Worm (Caenorhabditis elegans) whole organism, young adult: ENCODE results near the gene F38H4.4.

Source experiments
- K11D2.4 ChIP-seq: fragments of 200-800 bp; sonication (Bioruptor generic); IDR thresholded peaks from 2 replicates; pipeline ENCODE4 v1.3.6; 2022; ENCODE audit warnings: missing genetic modification reagents, missing genetic modification characterization, missing compliant biosample characterization
- ama-1 ChIP-seq, 3 experiments: fragments of 150-350 bp in 1 of 3; sonication (generic microtip) in 2 of 3; optimal IDR thresholded peaks; 2 replicates each; lab custom pipeline; 2014 to 2018; ENCODE audit warnings: missing biosample characterization in 2 of 3, missing genetic modification characterization in 2 of 3, missing genetic modification reagents in 2 of 3
- attf-6 ChIP-seq: fragments of 200-800 bp; sonication (Bioruptor generic); IDR thresholded peaks from 2 replicates; pipeline ENCODE4 v1.3.6; 2022; ENCODE audit warnings: missing genetic modification reagents, missing genetic modification characterization, missing compliant biosample characterization
- ceh-40 ChIP-seq: fragments of 200-800 bp; sonication (Bioruptor generic); IDR thresholded peaks from 2 replicates; pipeline ENCODE4 v1.3.6; 2022; ENCODE audit warnings: missing genetic modification characterization, missing compliant biosample characterization
- dpl-1 ChIP-seq: fragments of 150-350 bp; optimal IDR thresholded peaks from 2 replicates; lab custom pipeline; 2014; ENCODE audit warnings: missing biosample characterization, missing genetic modification reagents, missing genetic modification characterization
- lin-35 ChIP-seq, 3 experiments: fragments of 150-350 bp in 2 of 3; sonication (generic microtip) in 1 of 3; optimal IDR thresholded peaks; 2 replicates each; lab custom pipeline; 2014 to 2018; ENCODE audit warnings: missing biosample characterization in 3 of 3, missing genetic modification characterization in 3 of 3, missing genetic modification reagents in 3 of 3
- lsy-27 ChIP-seq: sonication (generic microtip); optimal IDR thresholded peaks from 2 replicates; lab custom pipeline; 2017; ENCODE audit warnings: missing genetic modification characterization, mild to moderate bottlenecking, missing compliant biosample characterization, antibody characterized with exemption, missing genotype, borderline replicate concordance; ENCODE audit not compliant: insufficient read depth
- nfya-1 ChIP-seq: sonication (generic microtip); optimal IDR thresholded peaks from 2 replicates; lab custom pipeline; 2017; ENCODE audit warnings: antibody characterized with exemption, missing compliant biosample characterization, missing genetic modification characterization, borderline replicate concordance; ENCODE audit not compliant: insufficient read depth
- nhr-80 ChIP-seq: sonication (generic microtip); optimal IDR thresholded peaks from 2 replicates; lab custom pipeline; 2016; ENCODE audit warnings: missing genetic modification characterization, missing compliant biosample characterization
- pha-4 ChIP-seq: fragments of 150-350 bp; sonication (generic microtip); optimal IDR thresholded peaks from 2 replicates; lab custom pipeline; 2014; ENCODE audit warnings: missing biosample characterization, missing genetic modification reagents, missing genetic modification characterization
- sea-2 ChIP-seq: fragments of 200-800 bp; sonication (Bioruptor generic); IDR thresholded peaks from 2 replicates; pipeline ENCODE4 v1.3.6; 2022; ENCODE audit warnings: missing genetic modification characterization, missing compliant biosample characterization
- tbp1 ChIP-seq: fragments of 200-800 bp; sonication (Bioruptor generic); optimal IDR thresholded peaks from 2 replicates; lab custom pipeline; 2018; ENCODE audit warnings: mild to moderate bottlenecking, missing genetic modification characterization, missing compliant biosample characterization

ce11 chrIV:11878249-11878648 is 30.2 kb downstream of the F38H4.4 start, which contains the start of gene cutl-27:
- TF ChIP-seq ama-1 (optimal IDR thresholded peaks at IDR 0.05; lab: Kevin White, UChicago) (no peak), ama-1 (GFP tag; optimal IDR thresholded peaks at IDR 0.05; lab: Kevin White, UChicago) (no peak), nhr-80 (tag; lab: Kevin White, UChicago) (no peak), sea-2 (GFP tag; lab: Robert Waterston, UW) (no peak), lin-35 (GFP tag; optimal IDR thresholded peaks at IDR 0.05; lab: Kevin White, UChicago) (no peak), attf-6 (GFP tag; lab: Robert Waterston, UW) (no peak), pha-4 (tag; lab: Kevin White, UChicago) (no peak), nfya-1 (tag; lab: Kevin White, UChicago) (no peak), ceh-40 (GFP tag; lab: Robert Waterston, UW) (no peak), lsy-27 (tag; lab: Kevin White, UChicago) (no peak), K11D2.4 (GFP tag; lab: Robert Waterston, UW) (no peak), dpl-1 (GFP tag; lab: Kevin White, UChicago) (no peak), tbp1 (GFP tag; lab: Kevin White, UChicago) (no peak)
